Worm (Caenorhabditis elegans): ENCODE measurements around the gene C05D11.13.

Gene C05D11.13

ce11 chrIII:6396381-6396780 is 48.0 kb downstream of the C05D11.13 start:
- TF ChIP-seq elt-2 (tag; optimal IDR thresholded peaks at IDR 0.05) = peak; percentile 91
- no peak for TF ChIP-seq mec-3 (tag; optimal IDR thresholded peaks at IDR 0.05; ENCODE audit: borderline replicate concordance)

ce11 chrIII:6395706-6396232 is 48.6 kb downstream of the C05D11.13 start, which contains the start of gene oatr-1:
Gene oatr-1, minus strand, starts transcription at chrIII:6396182.
- TF ChIP-seq rnt-1 (tag; optimal IDR thresholded peaks at IDR 0.05) (no peak), odd-2 (tag; optimal IDR thresholded peaks at IDR 0.05) (no peak), npax-4 (tag; optimal IDR thresholded peaks at IDR 0.05) (no peak), tbx-2 (tag; optimal IDR thresholded peaks at IDR 0.05) (no peak), elt-4 (tag; optimal IDR thresholded peaks at IDR 0.05) (no peak), lim-6 (tag; optimal IDR thresholded peaks at IDR 0.05) (no peak), nfya-1 (tag; optimal IDR thresholded peaks at IDR 0.05) (no peak)

Measured in whole organism, late embryonic.